Worm (Caenorhabditis elegans): Measurements from ENCODE around the gene M03E7.2.

- TF ChIP-seq ama-1 (optimal IDR thresholded peaks at IDR 0.05) = no peak
- TF ChIP-seq lin-15B (tag; optimal IDR thresholded peaks at IDR 0.05) = no peak
- TF ChIP-seq lin-14 (GFP tag; optimal IDR thresholded peaks at IDR 0.05) = no peak
- no peak for TF ChIP-seq snpc-4 (tag; optimal IDR thresholded peaks at IDR 0.05)
- TF ChIP-seq dpl-1 (GFP tag; optimal IDR thresholded peaks at IDR 0.05) = no peak
- TF ChIP-seq mep-1 (tag; optimal IDR thresholded peaks at IDR 0.05) = no peak
- TF ChIP-seq hpl-2 (GFP tag; optimal IDR thresholded peaks at IDR 0.05) = no peak
- no peak for TF ChIP-seq lin-13 (GFP tag; optimal IDR thresholded peaks at IDR 0.05)
- TF ChIP-seq blmp-1 (tag; optimal IDR thresholded peaks at IDR 0.05) = no peak
- TF ChIP-seq isw-1 (GFP tag; IDR thresholded peaks at IDR 0.05) = no peak
- no peak for TF ChIP-seq tbx-2 (tag; optimal IDR thresholded peaks at IDR 0.05)
- TF ChIP-seq jun-1 (tag; optimal IDR thresholded peaks at IDR 0.05) = no peak
Measured at ce11 chrV:5653990-5654499, 36.6 kb downstream of the M03E7.2 start, which contains the start of gene hex-2.
